Worm (Caenorhabditis elegans): ENCODE measurements around the gene R12C12.9.
A peak's percentile ranks its signal among the peaks of the same experiment; 100 is the strongest.

DNA sequence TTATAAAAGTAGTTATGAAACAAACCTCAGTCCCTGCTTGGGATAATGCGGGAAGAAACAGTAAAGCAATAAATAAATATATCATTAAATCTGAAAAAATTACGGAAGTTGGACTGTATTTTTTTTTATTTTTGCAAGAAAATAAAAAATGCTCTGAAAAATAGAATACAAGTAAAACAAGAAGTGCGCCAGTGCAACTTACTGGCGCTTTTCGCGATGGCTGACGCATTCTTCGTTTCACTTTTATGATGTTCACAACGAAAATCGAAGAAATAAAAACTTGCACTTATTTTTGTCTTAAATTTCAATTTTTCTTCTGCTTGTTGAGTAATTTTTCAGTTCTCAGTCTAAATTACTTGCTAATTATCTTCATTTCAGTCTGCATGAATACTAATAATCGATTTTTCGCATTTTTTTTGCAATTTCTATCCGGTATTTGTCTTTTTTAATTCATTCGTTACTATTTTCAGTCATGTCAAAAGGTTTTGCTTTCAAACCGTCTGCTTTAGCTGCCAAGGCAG lies 22.9 kb upstream of the R12C12.9 start, which contains the start of the genes R12C12.6 and ran-5:
- TF ChIP-seq ztf-4 (tag; optimal IDR thresholded peaks at IDR 0.05): peak; percentile 62
- TF ChIP-seq lin-39 (tag; optimal IDR thresholded peaks at IDR 0.05): peak; percentile 76
- no peak for TF ChIP-seq nhr-28 (tag; optimal IDR thresholded peaks at IDR 0.05)
- TF ChIP-seq unc-86 (tag; optimal IDR thresholded peaks at IDR 0.05): peak; percentile 78
- peak; percentile 34 for TF ChIP-seq ama-1 (optimal IDR thresholded peaks at IDR 0.05)
- TF ChIP-seq zag-1 (tag; optimal IDR thresholded peaks at IDR 0.05): no peak
- TF ChIP-seq tlp-1 (tag; optimal IDR thresholded peaks at IDR 0.05): no peak
- peak; percentile 32 for TF ChIP-seq fkh-10 (GFP tag; optimal IDR thresholded peaks at IDR 0.05)

Measured in whole organism, L1 larva.